Worm (Caenorhabditis elegans): ENCODE measurements around the gene tni-1.

The tni-1 gene

ce11 chrX:11405908-11406307 lies 28.6 kb upstream of the tni-1 start, which contains the start of gene slo-2:
Gene slo-2 (minus strand): TSS chrX:11405931.
- TF ChIP-seq ceh-9 (tag; optimal IDR thresholded peaks at IDR 0.05): no peak
- peak; percentile 21 for TF ChIP-seq lin-39 (tag; optimal IDR thresholded peaks at IDR 0.05)

ce11 chrX:11400467-11401184 lies 23.4 kb upstream of the tni-1 start:
- TF ChIP-seq pha-4 (tag; optimal IDR thresholded peaks at IDR 0.05) (peak; percentile 39), elt-2 (tag; optimal IDR thresholded peaks at IDR 0.05) (peak; percentile 29), pqm-1 (tag; optimal IDR thresholded peaks at IDR 0.05) (peak; percentile 61), nfya-1 (tag; optimal IDR thresholded peaks at IDR 0.05; ENCODE audit: insufficient read depth) (no peak), fos-1 (tag; optimal IDR thresholded peaks at IDR 0.05) (no peak)

- TF ChIP-seq pqm-1 (tag; optimal IDR thresholded peaks at IDR 0.05) (peak; percentile 61), nhr-237 (tag; optimal IDR thresholded peaks at IDR 0.05) (no peak), lin-15B (tag; optimal IDR thresholded peaks at IDR 0.05) (no peak), nhr-25 (tag; optimal IDR thresholded peaks at IDR 0.05) (peak; percentile 2), elt-2 (tag; optimal IDR thresholded peaks at IDR 0.05) (peak; percentile 76), elt-3 (tag; optimal IDR thresholded peaks at IDR 0.05) (peak in 1 of 3 experiments; percentile 9)
These were observed 15.7 kb upstream of the tni-1 start, which contains the start of gene prx-12 for ce11 chrX:11392924-11393323. Gene prx-12 (plus strand): TSS chrX:11393294.

- TF ChIP-seq nhr-25 (tag; optimal IDR thresholded peaks at IDR 0.05) (no peak), R02D3.7 (tag; optimal IDR thresholded peaks at IDR 0.05) (no peak), fkh-2 (tag; optimal IDR thresholded peaks at IDR 0.05) (no peak), nhr-43 (tag; optimal IDR thresholded peaks at IDR 0.05; ENCODE audit: poor library complexity, severe bottlenecking) (no peak), fos-1 (tag; optimal IDR thresholded peaks at IDR 0.05) (no peak), nhr-67 (tag; optimal IDR thresholded peaks at IDR 0.05) (no peak), nhr-23 (tag; optimal IDR thresholded peaks at IDR 0.05) (no peak), elt-2 (tag; optimal IDR thresholded peaks at IDR 0.05) (no peak), unc-62 (GFP tag; optimal IDR thresholded peaks at IDR 0.05) (no peak), egl-27 (tag; optimal IDR thresholded peaks at IDR 0.05) (no peak), nhr-11 (tag; optimal IDR thresholded peaks at IDR 0.05) (no peak), tbx-2 (tag; optimal IDR thresholded peaks at IDR 0.05) (no peak)
These were observed 10.6 kb upstream of the tni-1 start for ce11 chrX:11387723-11388330.

ce11 chrX:11386903-11387302 lies 9.6 kb upstream of the tni-1 start:
- TF ChIP-seq snpc-4 (tag; optimal IDR thresholded peaks at IDR 0.05) (no peak), unc-39 (tag; optimal IDR thresholded peaks at IDR 0.05) (no peak), nfya-1 (tag; optimal IDR thresholded peaks at IDR 0.05; ENCODE audit: insufficient read depth) (peak; percentile 11), fkh-10 (GFP tag; optimal IDR thresholded peaks at IDR 0.05) (peak; percentile 95)

ce11 chrX:11385916-11386315 lies 8.6 kb upstream of the tni-1 start:
- no peak for TF ChIP-seq jun-1 (tag; optimal IDR thresholded peaks at IDR 0.05)
- no peak for TF ChIP-seq egl-27 (tag; optimal IDR thresholded peaks at IDR 0.05)
- peak; percentile 26 for TF ChIP-seq nhr-23 (tag; optimal IDR thresholded peaks at IDR 0.05)
- TF ChIP-seq nhr-28 (tag; optimal IDR thresholded peaks at IDR 0.05): no peak
- peak; percentile 1 for TF ChIP-seq nhr-25 (tag; optimal IDR thresholded peaks at IDR 0.05)

ce11 chrX:11384534-11385441 lies 7.5 kb upstream of the tni-1 start, which contains the start of the genes F08B12.11 and prmn-1:
Gene F08B12.11 (plus strand): TSS chrX:11385054.
Gene prmn-1 (plus strand): TSS chrX:11385084.
- peak; percentile 66 for TF ChIP-seq nhr-25 (tag; optimal IDR thresholded peaks at IDR 0.05)
- TF ChIP-seq nhr-11 (tag; optimal IDR thresholded peaks at IDR 0.05): no peak
- no peak for TF ChIP-seq jun-1 (tag; optimal IDR thresholded peaks at IDR 0.05)
- no peak for TF ChIP-seq ztf-4 (tag; optimal IDR thresholded peaks at IDR 0.05)
- no peak for TF ChIP-seq lin-15B (tag; optimal IDR thresholded peaks at IDR 0.05)
- TF ChIP-seq nhr-23 (tag; optimal IDR thresholded peaks at IDR 0.05): no peak
- TF ChIP-seq ztf-11 (tag; optimal IDR thresholded peaks at IDR 0.05): no peak
- no peak for TF ChIP-seq tbx-2 (tag; optimal IDR thresholded peaks at IDR 0.05)
- TF ChIP-seq R02D3.7 (tag; optimal IDR thresholded peaks at IDR 0.05): no peak
- no peak for TF ChIP-seq elt-2 (tag; optimal IDR thresholded peaks at IDR 0.05)
- TF ChIP-seq lin-39 (tag; optimal IDR thresholded peaks at IDR 0.05): no peak
- peak; percentile 31 for TF ChIP-seq nfya-1 (tag; optimal IDR thresholded peaks at IDR 0.05; ENCODE audit: insufficient read depth)
- no peak for TF ChIP-seq aly-2 (tag; optimal IDR thresholded peaks at IDR 0.05)
- TF ChIP-seq daf-12 (tag; optimal IDR thresholded peaks at IDR 0.05): no peak
- TF ChIP-seq nhr-28 (tag; optimal IDR thresholded peaks at IDR 0.05): no peak
- no peak for TF ChIP-seq ama-1 (optimal IDR thresholded peaks at IDR 0.05)
- TF ChIP-seq egl-5 (tag; optimal IDR thresholded peaks at IDR 0.05): no peak
- TF ChIP-seq mdl-1 (tag; optimal IDR thresholded peaks at IDR 0.05): no peak
- no peak for TF ChIP-seq ceh-9 (tag; optimal IDR thresholded peaks at IDR 0.05)
- no peak for TF ChIP-seq skn-1 (tag; optimal IDR thresholded peaks at IDR 0.05)
- no peak for TF ChIP-seq zag-1 (tag; optimal IDR thresholded peaks at IDR 0.05)
- TF ChIP-seq nhr-67 (tag; optimal IDR thresholded peaks at IDR 0.05): no peak
- no peak for TF ChIP-seq pha-4 (tag; optimal IDR thresholded peaks at IDR 0.05)

Measured in whole organism, L3 larva.